Fruit fly (Drosophila melanogaster) whole organism, prepupa: ENCODE results near the gene Ulp1.
A peak's percentile ranks its signal among the peaks of the same experiment; 100 is the strongest.

Experiments
- Blimp-1 ChIP-seq: fragments of 200-800 bp; sonication (Bioruptor generic); optimal IDR thresholded peaks from 3 replicates; lab custom pipeline; 2017; ENCODE audit warnings: missing biosample characterization, missing genetic modification characterization, mild to moderate bottlenecking, moderate library complexity, missing genetic modification reagents
- CG10631 ChIP-seq: fragments of 200-800 bp; sonication (Bioruptor generic); optimal IDR thresholded peaks from 2 replicates; lab custom pipeline; 2016; ENCODE audit warnings: missing biosample characterization, missing genetic modification characterization
- CG11762 ChIP-seq: fragments of 200-800 bp; sonication (Bioruptor generic); optimal IDR thresholded peaks from 3 replicates; lab custom pipeline; 2016; ENCODE audit warnings: missing biosample characterization, missing genetic modification characterization; ENCODE audit not compliant: insufficient read depth
- CG11902 ChIP-seq: fragments of 200-800 bp; sonication (Bioruptor generic); optimal IDR thresholded peaks from 3 replicates; lab custom pipeline; 2016; ENCODE audit warnings: missing biosample characterization, missing genetic modification characterization
- CG15336 ChIP-seq: fragments of 200-800 bp; sonication (Bioruptor generic); IDR thresholded peaks from 2 replicates; pipeline ENCODE4 v1.3.6; 2022; ENCODE audit warnings: missing biosample characterization, missing genetic modification characterization
- CG1621 ChIP-seq: fragments of 200-800 bp; sonication (Bioruptor generic); optimal IDR thresholded peaks from 3 replicates; lab custom pipeline; 2018; ENCODE audit warnings: missing biosample characterization, mild to moderate bottlenecking, missing genetic modification characterization
- CG16779 ChIP-seq: fragments of 200-800 bp; sonication (Bioruptor generic); optimal IDR thresholded peaks from 3 replicates; lab custom pipeline; 2017; ENCODE audit warnings: missing biosample characterization, mild to moderate bottlenecking, missing genetic modification characterization
- CG3032 ChIP-seq: fragments of 200-800 bp; optimal IDR thresholded peaks from 2 replicates; lab custom pipeline; 2019; ENCODE audit warnings: missing biosample characterization, mild to moderate bottlenecking, missing genetic modification characterization, moderate library complexity
- CG32006 ChIP-seq: fragments of 200-800 bp; sonication (Bioruptor generic); optimal IDR thresholded peaks from 3 replicates; lab custom pipeline; 2017; ENCODE audit warnings: missing biosample characterization, mild to moderate bottlenecking, missing genetic modification characterization
- CG34406 ChIP-seq: fragments of 200-800 bp; sonication (Bioruptor generic); optimal IDR thresholded peaks from 3 replicates; lab custom pipeline; 2016; ENCODE audit warnings: missing biosample characterization, missing genetic modification characterization
- CG3919 ChIP-seq: fragments of 200-800 bp; sonication (Bioruptor generic); optimal IDR thresholded peaks from 3 replicates; lab custom pipeline; 2016; ENCODE audit warnings: missing biosample characterization, missing genetic modification characterization
- CG6163 ChIP-seq: fragments of 200-800 bp; sonication (Bioruptor generic); IDR thresholded peaks from 3 replicates; pipeline ENCODE4 v1.3.6; 2022; ENCODE audit warnings: missing biosample characterization, missing genetic modification characterization
- CG6792 ChIP-seq: fragments of 200-800 bp; sonication (Bioruptor generic); optimal IDR thresholded peaks from 3 replicates; lab custom pipeline; 2016; ENCODE audit warnings: missing biosample characterization, missing genetic modification characterization
- CG6808 ChIP-seq: fragments of 200-800 bp; sonication (Bioruptor generic); optimal IDR thresholded peaks from 3 replicates; lab custom pipeline; 2017; ENCODE audit warnings: missing biosample characterization, missing genetic modification characterization, mild to moderate bottlenecking, moderate library complexity, missing genetic modification reagents
- CG6854 ChIP-seq: fragments of 200-800 bp; sonication (Bioruptor generic); optimal IDR thresholded peaks from 2 replicates; lab custom pipeline; 2017; ENCODE audit warnings: missing biosample characterization, mild to moderate bottlenecking, missing genetic modification characterization
- CG8119 ChIP-seq: fragments of 200-800 bp; sonication (Bioruptor generic); IDR thresholded peaks from 3 replicates; pipeline ENCODE4 v1.3.6; 2022; ENCODE audit warnings: missing biosample characterization, missing genetic modification characterization
- CG8319 ChIP-seq: fragments of 200-800 bp; sonication (Bioruptor generic); optimal IDR thresholded peaks from 3 replicates; lab custom pipeline; 2016; ENCODE audit warnings: missing biosample characterization, missing genetic modification characterization
- CG9139 ChIP-seq: fragments of 200-800 bp; sonication (Bioruptor generic); optimal IDR thresholded peaks from 3 replicates; lab custom pipeline; 2017; ENCODE audit warnings: missing biosample characterization, mild to moderate bottlenecking, missing genetic modification characterization
- Eip75B ChIP-seq: fragments of 200-800 bp; sonication (Bioruptor generic); optimal IDR thresholded peaks from 3 replicates; lab custom pipeline; 2016; ENCODE audit warnings: missing biosample characterization, missing genetic modification characterization
- Eip93F ChIP-seq: fragments of 200-800 bp; sonication (Bioruptor generic); optimal IDR thresholded peaks from 2 replicates; lab custom pipeline; 2016; ENCODE audit warnings: missing biosample characterization, mild to moderate bottlenecking, missing genetic modification characterization
- Ets21C ChIP-seq: fragments of 200-800 bp; sonication (Bioruptor generic); optimal IDR thresholded peaks from 3 replicates; lab custom pipeline; 2016; ENCODE audit warnings: missing biosample characterization, missing genetic modification characterization
- Ets96B ChIP-seq: fragments of 200-800 bp; optimal IDR thresholded peaks from 2 replicates; lab custom pipeline; 2019; ENCODE audit warnings: missing biosample characterization, mild to moderate bottlenecking, missing genetic modification characterization, moderate library complexity
- Gug ChIP-seq: fragments of 200-800 bp; sonication (Bioruptor generic); IDR thresholded peaks from 2 replicates; pipeline ENCODE4 v1.3.6; 2022; ENCODE audit warnings: missing biosample characterization, missing genetic modification characterization
- Hr38 ChIP-seq: sonication (Bioruptor generic); optimal IDR thresholded peaks from 2 replicates; lab custom pipeline; 2016; ENCODE audit warnings: missing biosample characterization, missing genetic modification characterization
- Hr4 ChIP-seq: fragments of 200-800 bp; sonication (Bioruptor generic); optimal IDR thresholded peaks from 3 replicates; lab custom pipeline; 2016; ENCODE audit warnings: missing biosample characterization, missing genetic modification characterization
- Met ChIP-seq: fragments of 200-800 bp; sonication (Bioruptor generic); optimal IDR thresholded peaks from 3 replicates; lab custom pipeline; 2016; ENCODE audit warnings: missing biosample characterization, missing genetic modification characterization
- OdsH ChIP-seq: fragments of 200-800 bp; sonication (Bioruptor generic); optimal IDR thresholded peaks from 3 replicates; lab custom pipeline; 2016; ENCODE audit warnings: missing biosample characterization, missing genetic modification characterization
- Smox ChIP-seq: fragments of 200-800 bp; sonication (Bioruptor generic); optimal IDR thresholded peaks from 3 replicates; lab custom pipeline; 2016; ENCODE audit warnings: missing biosample characterization, missing genetic modification characterization
- Sox102F ChIP-seq: fragments of 200-800 bp; sonication (Bioruptor generic); optimal IDR thresholded peaks from 2 replicates; lab custom pipeline; 2016; ENCODE audit warnings: missing biosample characterization, mild to moderate bottlenecking, missing genetic modification characterization
- Sox14 ChIP-seq: fragments of 200-800 bp; sonication (Bioruptor generic); optimal IDR thresholded peaks from 3 replicates; lab custom pipeline; 2016; ENCODE audit warnings: missing biosample characterization, missing genetic modification characterization
- Sox15 ChIP-seq: fragments of 200-800 bp; sonication (Bioruptor generic); optimal IDR thresholded peaks from 3 replicates; lab custom pipeline; 2016; ENCODE audit warnings: missing biosample characterization, missing genetic modification characterization
- achi ChIP-seq: fragments of 200-800 bp; sonication (Bioruptor generic); optimal IDR thresholded peaks from 3 replicates; lab custom pipeline; 2016; ENCODE audit warnings: missing biosample characterization, missing genetic modification characterization
- acj6 ChIP-seq: fragments of 200-800 bp; sonication (Bioruptor generic); optimal IDR thresholded peaks from 3 replicates; lab custom pipeline; 2016; ENCODE audit warnings: missing biosample characterization, missing genetic modification characterization
- cyc ChIP-seq: fragments of 200-800 bp; sonication (Bioruptor generic); optimal IDR thresholded peaks from 3 replicates; lab custom pipeline; 2016; ENCODE audit warnings: missing biosample characterization, missing genetic modification characterization
- dac ChIP-seq: fragments of 200-800 bp; sonication (Bioruptor generic); optimal IDR thresholded peaks from 2 replicates; lab custom pipeline; 2017; ENCODE audit warnings: missing biosample characterization, mild to moderate bottlenecking, missing genetic modification characterization
- eg ChIP-seq: fragments of 200-800 bp; sonication (Bioruptor generic); IDR thresholded peaks from 3 replicates; pipeline ENCODE4 v1.3.6; 2022; ENCODE audit warnings: missing biosample characterization, missing genetic modification characterization
- esn ChIP-seq: fragments of 200-800 bp; sonication (Bioruptor generic); optimal IDR thresholded peaks from 2 replicates; lab custom pipeline; 2016; ENCODE audit warnings: missing biosample characterization, mild to moderate bottlenecking, missing genetic modification characterization, moderate library complexity
- fd59A ChIP-seq: fragments of 200-800 bp; sonication (Bioruptor generic); optimal IDR thresholded peaks from 2 replicates; lab custom pipeline; 2017; ENCODE audit warnings: missing biosample characterization, mild to moderate bottlenecking, missing genetic modification characterization, missing genetic modification reagents
- fd85E ChIP-seq: fragments of 200-800 bp; sonication (Bioruptor generic); optimal IDR thresholded peaks from 3 replicates; lab custom pipeline; 2016; ENCODE audit warnings: missing biosample characterization, missing genetic modification characterization
- fkh ChIP-seq: fragments of 200-800 bp; sonication (Bioruptor generic); optimal IDR thresholded peaks from 3 replicates; lab custom pipeline; 2017; ENCODE audit warnings: missing biosample characterization, mild to moderate bottlenecking, missing genetic modification characterization, moderate library complexity
- lz ChIP-seq: fragments of 200-800 bp; sonication (Bioruptor generic); optimal IDR thresholded peaks from 3 replicates; lab custom pipeline; 2016; ENCODE audit warnings: missing biosample characterization, missing genetic modification characterization
- net ChIP-seq: fragments of 200-800 bp; sonication (Bioruptor generic); optimal IDR thresholded peaks from 3 replicates; lab custom pipeline; 2016; ENCODE audit warnings: missing biosample characterization, missing genetic modification characterization
- salr ChIP-seq, 2 experiments: fragments of 200-800 bp; sonication (Bioruptor generic); optimal IDR thresholded peaks; 3 replicates each; lab custom pipeline; 2016 to 2018; ENCODE audit warnings: missing biosample characterization in 2 of 2, missing genetic modification characterization in 2 of 2, mild to moderate bottlenecking in 1 of 2
- spab ChIP-seq: fragments of 200-800 bp; sonication (Bioruptor generic); optimal IDR thresholded peaks from 2 replicates; lab custom pipeline; 2017; ENCODE audit warnings: missing biosample characterization, mild to moderate bottlenecking, missing genetic modification characterization, missing genetic modification reagents
- ss ChIP-seq, 2 experiments: fragments of 200-800 bp; sonication (Bioruptor generic); optimal IDR thresholded peaks; 2 replicates in 1 of 2; 3 replicates in 1 of 2; lab custom pipeline; 2017 to 2018; ENCODE audit warnings: mild to moderate bottlenecking in 2 of 2, missing biosample characterization in 2 of 2, missing genetic modification characterization in 2 of 2, moderate library complexity in 1 of 2
- svp ChIP-seq: fragments of 200-800 bp; sonication (Bioruptor generic); peaks from one replicate; lab custom pipeline; 2016; ENCODE audit warnings: missing biosample characterization, missing genetic modification characterization
- topi ChIP-seq: fragments of 200-800 bp; sonication (Bioruptor generic); optimal IDR thresholded peaks from 3 replicates; lab custom pipeline; 2016; ENCODE audit warnings: missing biosample characterization, missing genetic modification characterization
- vri ChIP-seq: fragments of 200-800 bp; sonication (Bioruptor generic); optimal IDR thresholded peaks from 3 replicates; lab custom pipeline; 2016; ENCODE audit warnings: missing biosample characterization, mild to moderate bottlenecking, missing genetic modification characterization

The Ulp1 gene

DNA sequence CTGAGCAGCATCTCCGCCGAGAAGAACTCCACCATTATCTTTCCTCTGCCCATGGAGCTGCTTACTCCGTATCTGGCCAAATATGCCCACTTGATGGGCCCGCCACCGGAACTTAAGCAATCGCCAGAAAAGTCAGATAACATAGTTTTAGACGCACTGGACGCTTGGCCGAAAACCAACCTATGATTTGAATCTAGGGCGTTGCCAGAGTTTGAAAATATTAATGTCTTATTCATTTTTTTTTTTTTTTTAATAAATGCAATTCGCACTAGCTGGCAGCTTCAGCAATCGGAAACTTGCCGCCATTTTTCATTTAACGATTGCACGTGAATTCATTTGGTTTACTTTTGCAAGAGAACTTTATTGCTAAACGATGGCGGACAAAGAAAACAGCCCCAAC, 18.1 kb downstream of the Ulp1 start, which contains the start of gene HP1D3csd (continued):
- TF ChIP-seq Sox14 (no peak), CG8319 (GFP tag; lab: Kevin White, UChicago) (no peak), Met (GFP tag; lab: Kevin White, UChicago) (no peak), CG11902 (GFP tag; lab: Kevin White, UChicago) (no peak), Smox (no peak), Hr38 (GFP tag; lab: Kevin White, UChicago) (no peak), CG3919 (GFP tag; lab: Kevin White, UChicago) (no peak), Gug (peak; percentile 22; the same call in 1 of the 2 replicates)

DNA sequence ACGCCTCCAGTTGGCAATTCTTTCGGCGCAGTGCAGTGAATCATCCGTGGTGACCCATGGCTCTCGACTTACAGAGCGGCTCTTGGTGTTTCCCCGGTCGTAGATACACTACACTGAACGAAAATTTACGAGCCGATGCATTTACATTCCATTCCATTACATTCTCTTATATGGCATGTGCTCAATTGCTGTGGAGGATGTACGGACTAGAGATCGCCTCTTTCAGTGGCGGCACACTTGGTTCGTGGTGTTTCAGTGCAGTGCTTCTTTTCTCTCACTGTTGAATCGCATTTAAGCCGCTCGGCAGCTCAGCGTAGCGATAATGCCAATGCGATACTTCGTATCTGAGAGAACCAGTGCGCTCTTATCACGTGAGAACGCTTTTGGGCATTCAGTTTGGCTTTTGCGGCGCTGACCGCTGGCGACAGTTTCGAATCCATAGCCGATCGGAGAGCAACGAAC, 20.3 kb downstream of the Ulp1 start, which contains the start of gene Mec2:
Gene Mec2 (plus strand): TSS at position 412 of the 462 bp plus-strand sequence.
- TF ChIP-seq CG9139 (GFP tag; lab: Kevin White, UChicago) (peak; percentile 15), Gug (peak; percentile 45), CG3032 (tag; lab: Kevin White, UChicago) (peak; percentile 61), Ets21C (GFP tag; lab: Kevin White, UChicago) (peak; percentile 77), CG1621 (peak; percentile 74), fd85E (no peak), CG6163 (GFP tag; lab: Robert Waterston, UW) (peak; percentile 82), CG8319 (GFP tag; lab: Kevin White, UChicago) (peak; percentile 53), CG6808 (GFP tag; lab: Kevin White, UChicago) (peak; percentile 57), Hr4 (GFP tag; lab: Kevin White, UChicago) (peak; percentile 73), CG6792 (GFP tag; lab: Kevin White, UChicago) (peak; percentile 83), CG34406 (GFP tag; lab: Kevin White, UChicago) (peak; percentile 73), CG11902 (GFP tag; lab: Kevin White, UChicago) (peak; percentile 37), Sox14 (peak; percentile 87), Hr38 (GFP tag; lab: Kevin White, UChicago) (no peak), Eip75B (GFP tag; lab: Kevin White, UChicago) (peak; percentile 77), svp (peak; percentile 99), fkh (no peak), Eip93F (peak; percentile 68), CG8119 (GFP tag; lab: Robert Waterston, UW) (peak; percentile 55; the same call in 1 of the 3 replicates), achi (GFP tag; lab: Kevin White, UChicago) (peak; percentile 62), ss (GFP tag; optimal IDR thresholded peaks at IDR 0.05; lab: Kevin White, UChicago) (peak; percentile 12 to 71), topi (GFP tag; lab: Kevin White, UChicago) (peak; percentile 72), OdsH (GFP tag; lab: Kevin White, UChicago) (peak; percentile 83), Ets96B (tag; lab: Kevin White, UChicago) (peak; percentile 62), dac (GFP tag; lab: Kevin White, UChicago) (peak; percentile 10), Sox15 (GFP tag; lab: Kevin White, UChicago) (peak; percentile 64), CG6854 (GFP tag; lab: Kevin White, UChicago) (no peak), CG32006 (GFP tag; lab: Kevin White, UChicago) (peak; percentile 75), acj6 (GFP tag; lab: Kevin White, UChicago) (peak; percentile 78), CG11762 (GFP tag; lab: Kevin White, UChicago) (peak; percentile 37), cyc (GFP tag; lab: Kevin White, UChicago) (peak; percentile 72), fd59A (GFP tag; lab: Kevin White, UChicago) (peak; percentile 63), CG15336 (peak; percentile 65), Smox (peak; percentile 82), CG3919 (GFP tag; lab: Kevin White, UChicago) (peak; percentile 66), Blimp-1 (GFP tag; lab: Kevin White, UChicago) (peak; percentile 43), salr (GFP tag; optimal IDR thresholded peaks at IDR 0.05; lab: Kevin White, UChicago) (peak; percentile 36 to 67), spab (GFP tag; lab: Kevin White, UChicago) (peak; percentile 59), vri (GFP tag; lab: Kevin White, UChicago) (peak; percentile 60), net (GFP tag; lab: Kevin White, UChicago) (peak; percentile 69), lz (peak; percentile 82), Sox102F (GFP tag; lab: Kevin White, UChicago) (peak; percentile 79), CG10631 (GFP tag; lab: Kevin White, UChicago) (peak; percentile 72), esn (GFP tag; lab: Kevin White, UChicago) (peak; percentile 86), eg (GFP tag; lab: Robert Waterston, UW) (peak; percentile 74), CG16779 (tag; lab: Kevin White, UChicago) (peak; percentile 52)
